Worm (Caenorhabditis elegans): ENCODE results near the gene cid-1.

DNA sequence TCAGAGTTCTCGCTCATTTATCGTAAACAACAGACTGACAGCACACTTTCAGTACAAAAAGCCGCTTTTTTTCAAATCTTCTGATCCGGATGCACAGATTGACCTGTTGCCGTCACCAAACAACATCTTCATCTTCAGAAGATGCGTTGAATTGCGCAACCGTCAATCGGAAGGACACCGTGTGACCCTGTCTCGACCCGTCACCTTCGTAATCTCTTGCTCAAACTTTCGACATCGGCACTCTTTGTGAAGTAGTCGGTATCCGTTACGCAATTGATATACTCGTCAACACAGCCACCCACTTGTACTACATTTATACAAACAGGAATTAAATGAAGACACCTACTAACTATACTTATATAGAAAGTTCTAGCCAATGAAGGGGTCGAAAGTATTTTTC lies 22.7 kb upstream of the cid-1 start:
- TF ChIP-seq flt-1 (GFP tag; IDR thresholded peaks at IDR 0.05) = no peak
- TF ChIP-seq hmg-4 (GFP tag; optimal IDR thresholded peaks at IDR 0.05) = no peak
- no peak for TF ChIP-seq ceh-36 (tag; optimal IDR thresholded peaks at IDR 0.05)
- no peak for TF ChIP-seq ama-1 (optimal IDR thresholded peaks at IDR 0.05)
- no peak for TF ChIP-seq aly-1 (tag; optimal IDR thresholded peaks at IDR 0.05)
- TF ChIP-seq ets-7 (tag; optimal IDR thresholded peaks at IDR 0.05) = no peak
- no peak for TF ChIP-seq F13C5.2 (tag; optimal IDR thresholded peaks at IDR 0.05)
- TF ChIP-seq ceh-13 (GFP tag; optimal IDR thresholded peaks at IDR 0.05) = no peak
- TF ChIP-seq tbx-37 (GFP tag; conservative IDR thresholded peaks at IDR 0.05) = no peak
- TF ChIP-seq pes-1 (GFP tag; IDR thresholded peaks at IDR 0.05) = no peak
- no peak for TF ChIP-seq sea-1 (GFP tag; conservative IDR thresholded peaks at IDR 0.05)
- no peak for TF ChIP-seq hmbx-1 (tag; optimal IDR thresholded peaks at IDR 0.05)

Data from whole organism, early embryonic.